Worm (Caenorhabditis elegans) whole organism, L4 larva: ENCODE data around the gene med-2.

ENCODE experiments used
- T26A8.4 ChIP-seq: fragments of 200-800 bp; sonication (Bioruptor generic); IDR thresholded peaks from 2 replicates; pipeline ENCODE4 v1.3.6; 2022; ENCODE audit warnings: missing genetic modification characterization, missing compliant biosample characterization
- aha-1 ChIP-seq: fragments of 150-350 bp; peaks from one replicate; lab custom pipeline; 2014; ENCODE audit warnings: missing biosample characterization, missing genetic modification characterization
- aly-2 ChIP-seq: sonication (generic microtip); optimal IDR thresholded peaks from 2 replicates; lab custom pipeline; 2018; ENCODE audit warnings: missing biosample characterization, missing genetic modification characterization
- arid-1 ChIP-seq: fragments of 200-800 bp; sonication (Bioruptor generic); conservative IDR thresholded peaks from 2 replicates; pipeline ENCODE4 v1.3.6; 2022; ENCODE audit warnings: missing genetic modification reagents, missing genetic modification characterization, missing compliant biosample characterization
- ceh-20 ChIP-seq: fragments of 200-800 bp; sonication (Bioruptor generic); IDR thresholded peaks from 2 replicates; pipeline ENCODE4 v1.3.6; 2022; ENCODE audit warnings: missing genetic modification reagents, missing genetic modification characterization, missing compliant biosample characterization
- ceh-28 ChIP-seq: fragments of 150-350 bp; optimal IDR thresholded peaks from 2 replicates; lab custom pipeline; 2014; ENCODE audit warnings: missing biosample characterization, missing genetic modification reagents, missing genetic modification characterization
- ctbp-1 ChIP-seq: fragments of 200-800 bp; sonication (Bioruptor generic); IDR thresholded peaks from 2 replicates; pipeline ENCODE4 v1.3.6; 2022; ENCODE audit warnings: missing genetic modification reagents, missing genetic modification characterization, missing compliant biosample characterization
- daf-16 ChIP-seq, 3 experiments: sonication (generic microtip); optimal IDR thresholded peaks; 2 replicates each; lab custom pipeline; 2016 to 2017; ENCODE audit warnings: missing genetic modification characterization in 3 of 3, missing genetic modification reagents in 3 of 3, mild to moderate bottlenecking in 2 of 3, missing compliant biosample characterization in 2 of 3, missing biosample characterization in 1 of 3, moderate library complexity in 1 of 3
- daf-8 ChIP-seq: fragments of 200-800 bp; sonication (Bioruptor generic); IDR thresholded peaks from 2 replicates; pipeline ENCODE4 v1.3.6; 2022; ENCODE audit warnings: missing genetic modification characterization, missing compliant biosample characterization
- dmd-6 ChIP-seq: fragments of 200-800 bp; sonication (Bioruptor generic); IDR thresholded peaks from 2 replicates; pipeline ENCODE4 v1.3.6; 2022; ENCODE audit warnings: missing genetic modification reagents, missing genetic modification characterization, missing compliant biosample characterization
- dmd-9 ChIP-seq: fragments of 200-800 bp; sonication (Bioruptor generic); IDR thresholded peaks from 2 replicates; pipeline ENCODE4 v1.3.6; 2022; ENCODE audit warnings: missing genetic modification reagents, missing genetic modification characterization, missing compliant biosample characterization
- dpl-1 ChIP-seq: fragments of 150-350 bp; optimal IDR thresholded peaks from 2 replicates; lab custom pipeline; 2014; ENCODE audit warnings: missing biosample characterization, missing genetic modification reagents, missing genetic modification characterization
- duxl-1 ChIP-seq: sonication (generic microtip); optimal IDR thresholded peaks from 2 replicates; lab custom pipeline; 2016; ENCODE audit warnings: mild to moderate bottlenecking, missing genetic modification characterization, moderate library complexity, missing compliant biosample characterization; ENCODE audit not compliant: poor library complexity
- dve-1 ChIP-seq: sonication (generic microtip); optimal IDR thresholded peaks from 2 replicates; lab custom pipeline; 2017; ENCODE audit warnings: antibody characterized with exemption, mild to moderate bottlenecking, missing genetic modification characterization, missing compliant biosample characterization; ENCODE audit not compliant: insufficient read depth
- hif-1 ChIP-seq, 2 experiments: sonication (generic microtip); optimal IDR thresholded peaks; 2 replicates each; lab custom pipeline; 2016 to 2017; ENCODE audit warnings: missing compliant biosample characterization in 2 of 2, missing genetic modification characterization in 2 of 2, missing genetic modification reagents in 2 of 2, missing genotype in 2 of 2, mild to moderate bottlenecking in 1 of 2
- hlh-11 ChIP-seq: fragments of 200-800 bp; sonication (Bioruptor generic); optimal IDR thresholded peaks from 2 replicates; lab custom pipeline; 2018; ENCODE audit warnings: mild to moderate bottlenecking, missing genetic modification characterization, missing compliant biosample characterization
- hlh-30 ChIP-seq: sonication (generic microtip); optimal IDR thresholded peaks from 2 replicates; lab custom pipeline; 2017; ENCODE audit warnings: antibody characterized with exemption, mild to moderate bottlenecking, missing genetic modification characterization, missing compliant biosample characterization; ENCODE audit not compliant: insufficient read depth
- lin-29 ChIP-seq: fragments of 200-800 bp; sonication (Bioruptor generic); IDR thresholded peaks from 2 replicates; pipeline ENCODE4 v1.3.6; 2022; ENCODE audit warnings: missing genetic modification reagents, missing genetic modification characterization, missing compliant biosample characterization
- lsy-2 ChIP-seq, 2 experiments: fragments of 150-350 bp in 1 of 2; sonication (generic microtip) in 1 of 2; optimal IDR thresholded peaks; 2 replicates each; lab custom pipeline; 2014 to 2017; ENCODE audit warnings: missing biosample characterization in 2 of 2, missing genetic modification characterization in 2 of 2
- mdl-1 ChIP-seq, 2 experiments: fragments of 150-350 bp in 1 of 2; sonication (generic microtip) in 1 of 2; optimal IDR thresholded peaks; 2 replicates each; lab custom pipeline; 2014 to 2017; ENCODE audit warnings: missing biosample characterization in 2 of 2, missing genetic modification characterization in 2 of 2
- mep-1 ChIP-seq: fragments of 150-350 bp; sonication (generic microtip); optimal IDR thresholded peaks from 3 replicates; lab custom pipeline; 2014; ENCODE audit warnings: missing biosample characterization, missing genetic modification characterization
- nhr-10 ChIP-seq: fragments of 150-350 bp; optimal IDR thresholded peaks from 2 replicates; lab custom pipeline; 2014; ENCODE audit warnings: missing biosample characterization, missing genetic modification characterization
- nhr-102 ChIP-seq: sonication (generic microtip); optimal IDR thresholded peaks from 2 replicates; lab custom pipeline; 2016; ENCODE audit warnings: mild to moderate bottlenecking, missing genetic modification characterization, moderate library complexity, missing compliant biosample characterization
- nhr-11 ChIP-seq: fragments of 150-350 bp; optimal IDR thresholded peaks from 2 replicates; lab custom pipeline; 2014; ENCODE audit warnings: missing biosample characterization, missing genetic modification characterization
- nhr-28 ChIP-seq: fragments of 150-350 bp; optimal IDR thresholded peaks from 2 replicates; lab custom pipeline; 2014; ENCODE audit warnings: missing biosample characterization, missing genetic modification characterization
- nhr-6 ChIP-seq: fragments of 150-350 bp; optimal IDR thresholded peaks from 2 replicates; lab custom pipeline; 2014; ENCODE audit warnings: missing biosample characterization, missing genetic modification characterization
- pqm-1 ChIP-seq: sonication (generic microtip); optimal IDR thresholded peaks from 2 replicates; lab custom pipeline; 2017; ENCODE audit warnings: missing biosample characterization, missing genetic modification characterization
- snpc-1.2 ChIP-seq: fragments of 200-800 bp; sonication (Bioruptor generic); IDR thresholded peaks from 2 replicates; pipeline ENCODE4 v1.3.6; 2022; ENCODE audit warnings: missing genetic modification reagents, missing genetic modification characterization, missing compliant biosample characterization
- snpc-4 ChIP-seq: fragments of 150-350 bp; optimal IDR thresholded peaks from 2 replicates; lab custom pipeline; 2014; ENCODE audit warnings: missing biosample characterization, missing genetic modification characterization
- unc-62 ChIP-seq, 3 experiments: fragments of 150-350 bp in 1 of 3; sonication (generic microtip); optimal IDR thresholded peaks in 2 of 3; peaks in 1 of 3; 1 replicate in 1 of 3; 2 replicates in 2 of 3; lab custom pipeline; 2014 to 2017; ENCODE audit warnings: missing biosample characterization in 3 of 3, missing genetic modification characterization in 3 of 3, missing genetic modification reagents in 3 of 3, missing genotype in 1 of 3

med-2 gene

ce11 chrIII:6869996-6870395 is 14.3 kb upstream of the med-2 start, which contains the start of gene K04C2.8:
K04C2.8 (plus strand) TSS chrIII:6870296.
- TF ChIP-seq duxl-1 (no peak), nhr-10 (tag; lab: Kevin White, UChicago) (no peak), snpc-1.2 (GFP tag; lab: Robert Waterston, UW) (no peak)

- TF ChIP-seq lin-29 (no peak), aha-1 (tag; lab: Kevin White, UChicago) (peak; percentile 78), daf-16 (GFP tag; optimal IDR thresholded peaks at IDR 0.05; lab: Kevin White, UChicago) (peak in 1 of 2 experiments; percentile 66), daf-16 (tag; optimal IDR thresholded peaks at IDR 0.05; lab: Kevin White, UChicago) (no peak), hlh-30 (tag; lab: Kevin White, UChicago) (peak; percentile 42), hlh-11 (tag; lab: Kevin White, UChicago) (peak; percentile 59), nhr-11 (tag; lab: Kevin White, UChicago) (peak; percentile 45), dpl-1 (GFP tag; lab: Kevin White, UChicago) (no peak)
- TF ChIP-seq, all 104 proteins: peak for 5
These were observed 13.2 kb upstream of the med-2 start for ce11 chrIII:6871067-6871466.

- TF ChIP-seq T26A8.4 (GFP tag; lab: Robert Waterston, UW), result 0 out of 2 replicates have a peak, but pooled peaks have one; percentile 49
- TF ChIP-seq arid-1 (GFP tag; lab: Robert Waterston, UW), result no peak
- TF ChIP-seq mep-1 (tag; lab: Kevin White, UChicago), result peak; percentile 36
- peak; percentile 16; the same call in 1 of the 2 replicates for TF ChIP-seq ctbp-1
- peak in 1 of 2 experiments; percentile 31 for TF ChIP-seq lsy-2 (tag; optimal IDR thresholded peaks at IDR 0.05; lab: Kevin White, UChicago)
- TF ChIP-seq hif-1 (tag; optimal IDR thresholded peaks at IDR 0.05; lab: Kevin White, UChicago), result peak in 1 of 2 experiments; percentile 90
- TF ChIP-seq hlh-11 (tag; lab: Kevin White, UChicago), result peak; percentile 6
- TF ChIP-seq nhr-6 (tag; lab: Kevin White, UChicago), result no peak
- TF ChIP-seq pqm-1 (tag; lab: Kevin White, UChicago), result no peak
- peak; percentile 92 for TF ChIP-seq aha-1 (tag; lab: Kevin White, UChicago)
These were observed 12.6 kb upstream of the med-2 start for ce11 chrIII:6871668-6872067.

- TF ChIP-seq dmd-9 (GFP tag; lab: Robert Waterston, UW), result no peak
- TF ChIP-seq snpc-4 (tag; lab: Kevin White, UChicago), result no peak
- peak; percentile 21; the same call in 1 of the 2 replicates for TF ChIP-seq dmd-6 (GFP tag; lab: Robert Waterston, UW)
- no peak for TF ChIP-seq ceh-28 (tag; lab: Kevin White, UChicago)
- TF ChIP-seq daf-8 (GFP tag; lab: Robert Waterston, UW), result no peak
- peak; percentile 88 for TF ChIP-seq dve-1 (tag; lab: Kevin White, UChicago)
- peak; percentile 23 for TF ChIP-seq nhr-10 (tag; lab: Kevin White, UChicago)
- TF ChIP-seq daf-16 (GFP tag; optimal IDR thresholded peaks at IDR 0.05; lab: Kevin White, UChicago), result no peak
- peak; percentile 86 for TF ChIP-seq daf-16 (tag; optimal IDR thresholded peaks at IDR 0.05; lab: Kevin White, UChicago)
- TF ChIP-seq nhr-102 (tag; lab: Kevin White, UChicago), result peak; percentile 27
- peak in 1 of 2 experiments; percentile 95 for TF ChIP-seq unc-62 (GFP tag; optimal IDR thresholded peaks at IDR 0.05 in 1 of 2; lab: Kevin White, UChicago)
- no peak for TF ChIP-seq unc-62 (tag; optimal IDR thresholded peaks at IDR 0.05; lab: Kevin White, UChicago)
- TF ChIP-seq ceh-20 (GFP tag; lab: Robert Waterston, UW), result 0 out of 2 replicates have a peak, but pooled peaks have one; percentile 19
- TF ChIP-seq mdl-1 (tag; optimal IDR thresholded peaks at IDR 0.05; lab: Kevin White, UChicago), result peak in 1 of 2 experiments; percentile 53
- TF ChIP-seq aly-2 (tag; lab: Kevin White, UChicago), result no peak
- TF ChIP-seq dpl-1 (GFP tag; lab: Kevin White, UChicago), result no peak
- TF ChIP-seq nhr-28 (tag; lab: Kevin White, UChicago), result peak; percentile 1
- TF ChIP-seq hlh-11 (tag; lab: Kevin White, UChicago), result peak; percentile 70
These were observed 11.7 kb upstream of the med-2 start, which contains the start of gene K04C2.3 for ce11 chrIII:6872534-6873150. K04C2.3 (plus strand) TSS chrIII:6873089.
